Fruit fly (Drosophila melanogaster) whole organism, embryonic: Measurements from ENCODE around the gene syd.

ENCODE experiments used
- ATbp ChIP-seq: fragments of 200-800 bp; sonication (Bioruptor generic); optimal IDR thresholded peaks from 2 replicates; lab custom pipeline; 2017; ENCODE audit warnings: missing biosample characterization, mild to moderate bottlenecking, missing genetic modification characterization, missing genetic modification reagents
- Ada2b ChIP-seq: fragments of 200-800 bp; sonication (Bioruptor generic); IDR thresholded peaks from 2 replicates; pipeline ENCODE4 v1.3.6; 2022; ENCODE audit warnings: missing biosample characterization, missing genetic modification characterization
- CG11456 ChIP-seq: fragments of 200-800 bp; sonication (Bioruptor generic); IDR thresholded peaks from 3 replicates; pipeline ENCODE4 v1.3.6; 2022; ENCODE audit warnings: missing biosample characterization, missing genetic modification characterization
- CG13123 ChIP-seq: fragments of 200-800 bp; sonication (Bioruptor generic); optimal IDR thresholded peaks from 2 replicates; lab custom pipeline; 2016; ENCODE audit warnings: missing biosample characterization, missing genetic modification characterization
- CG13624 ChIP-seq: fragments of 200-800 bp; sonication (Bioruptor generic); optimal IDR thresholded peaks from 2 replicates; lab custom pipeline; 2016; ENCODE audit warnings: missing biosample characterization, missing genetic modification characterization
- CG13775 ChIP-seq: fragments of 200-800 bp; sonication (Bioruptor generic); optimal IDR thresholded peaks from 3 replicates; lab custom pipeline; 2017; ENCODE audit warnings: missing biosample characterization, mild to moderate bottlenecking, missing genetic modification characterization
- CG1647 ChIP-seq: fragments of 200-800 bp; sonication (Bioruptor generic); optimal IDR thresholded peaks from 3 replicates; lab custom pipeline; 2016; ENCODE audit warnings: missing biosample characterization, missing genetic modification characterization
- CG17328 ChIP-seq: fragments of 200-800 bp; sonication (Bioruptor generic); IDR thresholded peaks from 2 replicates; pipeline ENCODE4 v1.3.6; 2022; ENCODE audit warnings: missing biosample characterization, missing genetic modification characterization
- CG18011 ChIP-seq: fragments of 200-800 bp; sonication (Bioruptor generic); optimal IDR thresholded peaks from 2 replicates; lab custom pipeline; 2017; ENCODE audit warnings: missing biosample characterization, missing genetic modification characterization, mild to moderate bottlenecking, moderate library complexity, missing genotype
- CG2120 ChIP-seq: fragments of 200-800 bp; sonication (Bioruptor generic); optimal IDR thresholded peaks from 3 replicates; lab custom pipeline; 2016; ENCODE audit warnings: missing biosample characterization, missing genetic modification characterization
- CG2712 ChIP-seq: fragments of 200-800 bp; optimal IDR thresholded peaks from 3 replicates; lab custom pipeline; 2019; ENCODE audit warnings: missing biosample characterization, mild to moderate bottlenecking, missing genetic modification characterization, moderate library complexity
- CG33213 ChIP-seq: fragments of 200-800 bp; sonication (Bioruptor generic); optimal IDR thresholded peaks from 3 replicates; lab custom pipeline; 2016; ENCODE audit warnings: missing biosample characterization, missing genetic modification characterization
- CG3726 ChIP-seq: fragments of 200-800 bp; sonication (Bioruptor generic); IDR thresholded peaks from 3 replicates; pipeline ENCODE4, ENCODE4 v1.3.6; 2022; ENCODE audit warnings: missing biosample characterization, missing genetic modification characterization
- CG3995 ChIP-seq: fragments of 200-800 bp; sonication (Bioruptor generic); optimal IDR thresholded peaks from 3 replicates; lab custom pipeline; 2016; ENCODE audit warnings: missing biosample characterization, missing genetic modification characterization
- CG4360 ChIP-seq: fragments of 200-800 bp; sonication (Bioruptor generic); IDR thresholded peaks from 2 replicates; pipeline ENCODE4 v1.3.6; 2022; ENCODE audit warnings: missing biosample characterization, missing genetic modification characterization
- CG5245 ChIP-seq: fragments of 200-800 bp; sonication (Bioruptor generic); optimal IDR thresholded peaks from 3 replicates; lab custom pipeline; 2016; ENCODE audit warnings: missing biosample characterization, missing genetic modification characterization
- CG8089 ChIP-seq: fragments of 200-800 bp; sonication (Bioruptor generic); optimal IDR thresholded peaks from 3 replicates; lab custom pipeline; 2016; ENCODE audit warnings: missing biosample characterization, missing genetic modification characterization
- CG8388 ChIP-seq: fragments of 200-800 bp; sonication (Bioruptor generic); optimal IDR thresholded peaks from 2 replicates; lab custom pipeline; 2019; ENCODE audit warnings: missing biosample characterization, mild to moderate bottlenecking, missing genetic modification characterization, moderate library complexity
- CG8944 ChIP-seq: fragments of 200-800 bp; sonication (Bioruptor generic); optimal IDR thresholded peaks from 3 replicates; lab custom pipeline; 2016; ENCODE audit warnings: missing biosample characterization, missing genetic modification characterization
- Dll ChIP-seq: fragments of 200-800 bp; sonication (Bioruptor generic); IDR thresholded peaks from 4 replicates; pipeline ENCODE4 v1.3.6; 2022; ENCODE audit warnings: missing biosample characterization, missing genetic modification characterization; ENCODE audit not compliant: partially characterized antibody
- Doc2 ChIP-seq: fragments of 200-800 bp; sonication (Bioruptor generic); IDR thresholded peaks from 2 replicates; pipeline ENCODE4 v1.3.6; 2022; ENCODE audit warnings: missing biosample characterization, missing genetic modification characterization
- ERR ChIP-seq: fragments of 200-800 bp; sonication (Bioruptor generic); optimal IDR thresholded peaks from 2 replicates; lab custom pipeline; 2016; ENCODE audit warnings: missing biosample characterization, missing genetic modification characterization
- Hand ChIP-seq: fragments of 200-800 bp; sonication (Bioruptor generic); optimal IDR thresholded peaks from 2 replicates; lab custom pipeline; 2017; ENCODE audit warnings: mild to moderate bottlenecking, missing biosample characterization, missing genetic modification reagents, missing genetic modification characterization
- Hmr ChIP-seq: fragments of 200-800 bp; sonication (Bioruptor generic); optimal IDR thresholded peaks from 3 replicates; lab custom pipeline; 2017; ENCODE audit warnings: mild to moderate bottlenecking, missing biosample characterization, missing genetic modification reagents, missing genetic modification characterization
- Kr ChIP-seq: fragments of 200-800 bp; sonication (Bioruptor generic); optimal IDR thresholded peaks from 2 replicates; lab custom pipeline; 2017; ENCODE audit warnings: missing biosample characterization, mild to moderate bottlenecking, missing genetic modification characterization
- Lpt ChIP-seq: fragments of >200 bp; optimal IDR thresholded peaks from 2 replicates; lab custom pipeline; 2018; ENCODE audit warnings: missing biosample characterization, missing genetic modification characterization
- Myb ChIP-seq: fragments of 200-800 bp; sonication (Bioruptor generic); optimal IDR thresholded peaks from 2 replicates; lab custom pipeline; 2016; ENCODE audit warnings: missing biosample characterization, missing genetic modification characterization
- Neu2 ChIP-seq: fragments of 200-800 bp; sonication (Bioruptor generic); optimal IDR thresholded peaks from 3 replicates; lab custom pipeline; 2016; ENCODE audit warnings: missing biosample characterization, missing genetic modification characterization, borderline replicate concordance
- Rfx ChIP-seq: fragments of 200-800 bp; sonication (Bioruptor generic); IDR thresholded peaks from 2 replicates; pipeline ENCODE4 v1.3.6; 2022; ENCODE audit warnings: missing biosample characterization, missing genetic modification characterization
- Scr ChIP-seq: fragments of 200-800 bp; sonication (Bioruptor generic); IDR thresholded peaks from 2 replicates; pipeline ENCODE4 v1.3.6; 2022; ENCODE audit warnings: missing biosample characterization, missing genetic modification characterization; ENCODE audit not compliant: partially characterized antibody
- Sry-δ ChIP-seq: fragments of 200-800 bp; sonication (Bioruptor generic); optimal IDR thresholded peaks from 2 replicates; lab custom pipeline; 2016; ENCODE audit warnings: missing biosample characterization, missing genetic modification characterization
- Stat92E ChIP-seq, 3 experiments: fragments of >200 bp in 2 of 3; fragments of 200-800 bp in 1 of 3; sonication (Bioruptor generic) in 1 of 3; optimal IDR thresholded peaks; 2 replicates each; lab custom pipeline; 2017 to 2019; ENCODE audit warnings: missing biosample characterization in 3 of 3, missing genetic modification characterization in 3 of 3, mild to moderate bottlenecking in 1 of 3, moderate library complexity in 1 of 3
- YL-1 ChIP-seq: fragments of 200-800 bp; sonication (Bioruptor generic); optimal IDR thresholded peaks from 3 replicates; lab custom pipeline; 2017; ENCODE audit warnings: missing biosample characterization, mild to moderate bottlenecking, missing genetic modification characterization
- abd-A ChIP-seq: fragments of 200-800 bp; sonication (Bioruptor generic); optimal IDR thresholded peaks from 3 replicates; lab custom pipeline; 2019; ENCODE audit warnings: missing biosample characterization, mild to moderate bottlenecking, missing genetic modification characterization, moderate library complexity
- ci ChIP-seq: fragments of 200-800 bp; sonication (Bioruptor generic); IDR thresholded peaks from 3 replicates; pipeline ENCODE4 v1.3.6; 2022; ENCODE audit warnings: missing biosample characterization, missing genetic modification characterization
- dati ChIP-seq: fragments of 200-800 bp; sonication (Bioruptor generic); IDR thresholded peaks from 2 replicates; pipeline ENCODE4 v1.3.6; 2022; ENCODE audit warnings: missing biosample characterization, missing genetic modification characterization
- dmrt11E ChIP-seq: fragments of 200-800 bp; sonication (Bioruptor generic); optimal IDR thresholded peaks from 3 replicates; lab custom pipeline; 2018; ENCODE audit warnings: missing biosample characterization, mild to moderate bottlenecking, missing genetic modification characterization, moderate library complexity
- exex ChIP-seq: fragments of 200-800 bp; sonication (Bioruptor generic); optimal IDR thresholded peaks from 4 replicates; lab custom pipeline; 2018; ENCODE audit warnings: missing biosample characterization, mild to moderate bottlenecking, missing genetic modification characterization, moderate library complexity
- gsb-n ChIP-seq: fragments of 200-800 bp; sonication (Bioruptor generic); optimal IDR thresholded peaks from 3 replicates; lab custom pipeline; 2018; ENCODE audit warnings: missing biosample characterization, mild to moderate bottlenecking, missing genetic modification characterization
- gt ChIP-seq: fragments of 200-800 bp; sonication (Bioruptor generic); IDR thresholded peaks from 2 replicates; pipeline ENCODE4 v1.3.6; 2022; ENCODE audit warnings: missing biosample characterization, missing genetic modification characterization
- knrl ChIP-seq: fragments of 200-800 bp; sonication (Bioruptor generic); IDR thresholded peaks from 3 replicates; pipeline ENCODE4 v1.3.6; 2022; ENCODE audit warnings: missing biosample characterization, missing genetic modification characterization; ENCODE audit not compliant: partially characterized antibody
- lilli ChIP-seq: fragments of 200-800 bp; sonication (Bioruptor generic); optimal IDR thresholded peaks from 3 replicates; lab custom pipeline; 2016; ENCODE audit warnings: missing biosample characterization, missing genetic modification characterization
- nerfin-2 ChIP-seq: fragments of 200-800 bp; sonication (Bioruptor generic); IDR thresholded peaks from 2 replicates; pipeline ENCODE4 v1.3.6; 2022; ENCODE audit warnings: missing biosample characterization, missing genetic modification characterization; ENCODE audit not compliant: partially characterized antibody
- odd ChIP-seq: fragments of 200-800 bp; sonication (Bioruptor generic); optimal IDR thresholded peaks from 2 replicates; lab custom pipeline; 2017; ENCODE audit warnings: missing biosample characterization, mild to moderate bottlenecking, missing genetic modification characterization
- pb ChIP-seq: fragments of 200-800 bp; sonication (Bioruptor generic); optimal IDR thresholded peaks from 3 replicates; lab custom pipeline; 2016; ENCODE audit warnings: missing biosample characterization, missing genetic modification characterization
- phol ChIP-seq: fragments of 200-800 bp; sonication (Bioruptor generic); optimal IDR thresholded peaks from 3 replicates; lab custom pipeline; 2018; ENCODE audit warnings: missing biosample characterization, mild to moderate bottlenecking, missing genetic modification characterization, moderate library complexity
- pzg ChIP-seq: fragments of 200-800 bp; sonication (Bioruptor generic); optimal IDR thresholded peaks from 3 replicates; lab custom pipeline; 2018; ENCODE audit warnings: missing biosample characterization, mild to moderate bottlenecking, missing genetic modification characterization, moderate library complexity
- ranshi ChIP-seq: fragments of 200-800 bp; sonication (Bioruptor generic); IDR thresholded peaks from 2 replicates; pipeline ENCODE4 v1.3.6; 2022; ENCODE audit warnings: missing biosample characterization, missing genetic modification characterization
- slp2 ChIP-seq: fragments of 200-800 bp; sonication (Bioruptor generic); optimal IDR thresholded peaks from 2 replicates; lab custom pipeline; 2016; ENCODE audit warnings: missing biosample characterization, missing genetic modification characterization
- tup ChIP-seq: fragments of 200-800 bp; sonication (Bioruptor generic); optimal IDR thresholded peaks from 2 replicates; lab custom pipeline; 2016; ENCODE audit warnings: missing biosample characterization, mild to moderate bottlenecking, missing genetic modification characterization, moderate library complexity
- wek ChIP-seq: fragments of 200-800 bp; sonication (Bioruptor generic); optimal IDR thresholded peaks from 3 replicates; lab custom pipeline; 2018; ENCODE audit warnings: missing biosample characterization, mild to moderate bottlenecking, missing genetic modification characterization, moderate library complexity

syd gene

DNA sequence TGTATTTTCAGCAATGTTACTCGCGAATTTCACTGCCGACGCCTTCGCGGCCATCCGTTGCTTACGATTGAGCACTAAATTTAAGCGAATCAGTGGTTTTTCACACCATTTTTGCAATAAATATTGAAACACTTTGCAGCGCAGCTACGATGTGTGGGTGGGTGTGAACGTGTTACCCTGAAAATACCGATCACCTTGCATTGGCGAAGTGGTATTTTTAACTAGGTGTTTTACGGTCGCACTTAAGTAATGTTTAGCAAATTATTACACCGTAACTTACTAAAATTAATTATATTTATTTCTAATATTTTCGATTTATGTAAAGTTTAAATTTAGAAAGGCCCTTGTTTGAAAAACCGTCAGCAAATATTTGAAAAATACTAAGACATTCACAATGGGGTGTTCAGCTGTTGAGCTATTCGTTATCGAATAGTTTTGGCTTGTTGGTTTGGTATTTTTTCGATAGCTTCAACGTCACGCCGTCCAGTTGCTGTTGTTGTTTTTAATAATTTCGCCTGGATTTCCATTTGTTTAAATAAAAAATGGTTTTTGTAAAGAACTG is at the start of gene syd, which contains the start of gene Srp9:
TSS of gene syd (minus strand) at position 188 of the 562 bp plus-strand sequence.
TSS of gene Srp9 (plus strand) at position 441 of the 562 bp plus-strand sequence.
- TF ChIP-seq ranshi (GFP tag; lab: Robert Waterston, UW) (no peak), Dll (GFP tag; lab: Robert Waterston, UW) (peak; percentile 56; the same call in 1 of the 4 replicates), ATbp (no peak), CG17328 (GFP tag; lab: Robert Waterston, UW) (no peak), odd (no peak), Scr (GFP tag; lab: Robert Waterston, UW) (peak; percentile 24; the same call in 1 of the 2 replicates), CG8089 (GFP tag; lab: Kevin White, UChicago) (no peak), ERR (GFP tag; lab: Kevin White, UChicago) (no peak), CG13775 (GFP tag; lab: Kevin White, UChicago) (no peak), ci (no peak), exex (tag; lab: Kevin White, UChicago) (peak; percentile 36), dati (GFP tag; lab: Robert Waterston, UW) (no peak), CG8388 (GFP tag; lab: Kevin White, UChicago) (no peak), CG1647 (no peak), Hmr (GFP tag; lab: Kevin White, UChicago) (peak; percentile 31), CG2120 (GFP tag; lab: Kevin White, UChicago) (no peak), CG13123 (GFP tag; lab: Kevin White, UChicago) (no peak), knrl (GFP tag; lab: Robert Waterston, UW) (no peak), nerfin-2 (GFP tag; lab: Robert Waterston, UW) (no peak), Ada2b (GFP tag; lab: Robert Waterston, UW) (no peak), dmrt11E (no peak), CG33213 (GFP tag; lab: Kevin White, UChicago) (no peak), gt (no peak), Stat92E (GFP tag; optimal IDR thresholded peaks at IDR 0.05; lab: Kevin White, UChicago) (peak in 1 of 3 experiments; percentile 48), Rfx (GFP tag; lab: Robert Waterston, UW) (no peak), CG3726 (no peak), pzg (peak; percentile 61), Neu2 (GFP tag; lab: Kevin White, UChicago) (no peak), Lpt (GFP tag; lab: Kevin White, UChicago) (no peak), abd-A (no peak), Myb (GFP tag; lab: Kevin White, UChicago) (no peak), CG8944 (GFP tag; lab: Kevin White, UChicago) (no peak), Kr (GFP tag; lab: Kevin White, UChicago) (no peak), CG5245 (GFP tag; lab: Kevin White, UChicago) (no peak), Hand (GFP tag; lab: Kevin White, UChicago) (no peak), pb (GFP tag; lab: Kevin White, UChicago) (no peak), gsb-n (tag; lab: Kevin White, UChicago) (no peak), YL-1 (GFP tag; lab: Kevin White, UChicago) (peak; percentile 69), wek (GFP tag; lab: Kevin White, UChicago) (no peak), CG11456 (GFP tag; lab: Robert Waterston, UW) (no peak), CG3995 (GFP tag; lab: Kevin White, UChicago) (peak; percentile 44), slp2 (GFP tag; lab: Kevin White, UChicago) (no peak), CG18011 (GFP tag; lab: Kevin White, UChicago) (no peak), CG2712 (tag; lab: Kevin White, UChicago) (peak; percentile 99), lilli (no peak), CG13624 (GFP tag; lab: Kevin White, UChicago) (no peak), CG4360 (GFP tag; lab: Robert Waterston, UW) (peak; percentile 59), phol (peak; percentile 17), Doc2 (GFP tag; lab: Robert Waterston, UW) (no peak), tup (GFP tag; lab: Kevin White, UChicago) (no peak), Sry-δ (GFP tag; lab: Kevin White, UChicago) (no peak)
